Fruit fly (Drosophila melanogaster) whole organism, embryonic: ENCODE data around the gene Nplp3.

ENCODE experiments used
- Adf1 ChIP-seq: fragments of 200-800 bp; sonication (Bioruptor generic); IDR thresholded peaks from 2 replicates; pipeline ENCODE4 v1.3.6; 2022; ENCODE audit warnings: missing biosample characterization, missing genetic modification characterization
- Awh ChIP-seq: fragments of 200-800 bp; sonication (Bioruptor generic); IDR thresholded peaks from 2 replicates; pipeline ENCODE4, ENCODE4 v1.3.6; 2022; ENCODE audit warnings: missing biosample characterization, missing genetic modification characterization
- B-H2 ChIP-seq: fragments of 200-800 bp; sonication (Bioruptor generic); optimal IDR thresholded peaks from 2 replicates; lab custom pipeline; 2018; ENCODE audit warnings: missing biosample characterization, mild to moderate bottlenecking, missing genetic modification characterization
- CG10209 ChIP-seq: fragments of 200-800 bp; sonication (Bioruptor generic); optimal IDR thresholded peaks from 3 replicates; lab custom pipeline; 2017; ENCODE audit warnings: missing biosample characterization, mild to moderate bottlenecking, missing genetic modification characterization, missing genetic modification reagents
- CG12659 ChIP-seq: fragments of 200-800 bp; sonication (Bioruptor generic); optimal IDR thresholded peaks from 3 replicates; lab custom pipeline; 2017; ENCODE audit warnings: mild to moderate bottlenecking, missing biosample characterization, missing genetic modification reagents, missing genetic modification characterization
- CG12769 ChIP-seq: fragments of 200-800 bp; sonication (Bioruptor generic); optimal IDR thresholded peaks from 2 replicates; lab custom pipeline; 2019; ENCODE audit warnings: missing biosample characterization, mild to moderate bottlenecking, missing genetic modification characterization, moderate library complexity
- CG18476 ChIP-seq: fragments of 200-800 bp; sonication (Bioruptor generic); optimal IDR thresholded peaks from 2 replicates; lab custom pipeline; 2016; ENCODE audit warnings: missing biosample characterization, mild to moderate bottlenecking, missing genetic modification characterization
- CG3163 ChIP-seq: fragments of 200-800 bp; sonication (Bioruptor generic); optimal IDR thresholded peaks from 3 replicates; lab custom pipeline; 2016; ENCODE audit warnings: missing biosample characterization, missing genetic modification characterization
- CG33213 ChIP-seq: fragments of 200-800 bp; sonication (Bioruptor generic); optimal IDR thresholded peaks from 3 replicates; lab custom pipeline; 2016; ENCODE audit warnings: missing biosample characterization, missing genetic modification characterization
- CG33557 ChIP-seq: fragments of 200-800 bp; sonication (Bioruptor generic); optimal IDR thresholded peaks from 2 replicates; lab custom pipeline; 2019; ENCODE audit warnings: missing biosample characterization, mild to moderate bottlenecking, missing genetic modification characterization, moderate library complexity
- CG34422 ChIP-seq: fragments of 200-800 bp; sonication (Bioruptor generic); IDR thresholded peaks from 3 replicates; pipeline ENCODE4 v1.3.6; 2022; ENCODE audit warnings: missing biosample characterization, missing genetic modification characterization
- CG43689 ChIP-seq: fragments of 200-800 bp; sonication (Bioruptor generic); IDR thresholded peaks from 2 replicates; pipeline ENCODE4 v1.3.6; 2022; ENCODE audit warnings: missing biosample characterization, missing genetic modification characterization
- CG4820 ChIP-seq: fragments of 200-800 bp; sonication (Bioruptor generic); optimal IDR thresholded peaks from 3 replicates; lab custom pipeline; 2016; ENCODE audit warnings: missing biosample characterization, missing genetic modification characterization
- CG6654 ChIP-seq: fragments of 200-800 bp; sonication (Bioruptor generic); optimal IDR thresholded peaks from 2 replicates; lab custom pipeline; 2017; ENCODE audit warnings: missing biosample characterization, mild to moderate bottlenecking, missing genetic modification characterization
- CG6683 ChIP-seq: fragments of 200-800 bp; sonication (Bioruptor generic); optimal IDR thresholded peaks from 2 replicates; lab custom pipeline; 2017; ENCODE audit warnings: missing biosample characterization, mild to moderate bottlenecking, missing genetic modification characterization, missing genetic modification reagents
- CG7745 ChIP-seq: fragments of 200-800 bp; sonication (Bioruptor generic); optimal IDR thresholded peaks from 2 replicates; lab custom pipeline; 2018; ENCODE audit warnings: missing biosample characterization, mild to moderate bottlenecking, missing genetic modification characterization, moderate library complexity
- CG8388 ChIP-seq: fragments of 200-800 bp; sonication (Bioruptor generic); optimal IDR thresholded peaks from 2 replicates; lab custom pipeline; 2019; ENCODE audit warnings: missing biosample characterization, mild to moderate bottlenecking, missing genetic modification characterization, moderate library complexity
- CG9609 ChIP-seq: fragments of 200-800 bp; sonication (Bioruptor generic); optimal IDR thresholded peaks from 3 replicates; lab custom pipeline; 2016; ENCODE audit warnings: missing biosample characterization, missing genetic modification characterization
- CG9817 ChIP-seq: fragments of 200-800 bp; sonication (Bioruptor generic); optimal IDR thresholded peaks from 2 replicates; lab custom pipeline; 2018; ENCODE audit warnings: missing biosample characterization, mild to moderate bottlenecking, missing genetic modification characterization, moderate library complexity
- CkIIα-i1 ChIP-seq: fragments of 200-800 bp; sonication (Bioruptor generic); IDR thresholded peaks from 2 replicates; pipeline ENCODE4 v1.3.6; 2022; ENCODE audit warnings: missing biosample characterization, missing genetic modification characterization
- Dip2 ChIP-seq: fragments of 200-800 bp; sonication (Bioruptor generic); IDR thresholded peaks from 2 replicates; pipeline ENCODE4 v1.3.6; 2022; ENCODE audit warnings: missing biosample characterization, missing genetic modification characterization
- E2f2 ChIP-seq: fragments of 200-800 bp; sonication (Bioruptor generic); IDR thresholded peaks from 2 replicates; pipeline ENCODE4 v1.3.6; 2022; ENCODE audit warnings: missing biosample characterization, missing genetic modification characterization
- H15 ChIP-seq: fragments of 200-800 bp; sonication (Bioruptor generic); IDR thresholded peaks from 3 replicates; pipeline ENCODE4 v1.3.6; 2022; ENCODE audit warnings: missing biosample characterization, missing genetic modification characterization
- MTF-1 ChIP-seq: fragments of 200-800 bp; sonication (Bioruptor generic); optimal IDR thresholded peaks from 2 replicates; lab custom pipeline; 2018; ENCODE audit warnings: missing biosample characterization, mild to moderate bottlenecking, missing genetic modification characterization, borderline replicate concordance
- Mes4 ChIP-seq: fragments of 200-800 bp; sonication (Bioruptor generic); optimal IDR thresholded peaks from 2 replicates; lab custom pipeline; 2016; ENCODE audit warnings: missing biosample characterization, missing genetic modification characterization
- Opbp ChIP-seq: fragments of 200-800 bp; sonication (Bioruptor generic); IDR thresholded peaks from 3 replicates; pipeline ENCODE4 v1.3.6; 2022; ENCODE audit warnings: missing biosample characterization, missing genetic modification characterization; ENCODE audit not compliant: partially characterized antibody
- Pdp1 ChIP-seq, 2 experiments: fragments of 200-800 bp; sonication (Bioruptor generic); optimal IDR thresholded peaks; 3 replicates each; lab custom pipeline; 2016; ENCODE audit warnings: missing biosample characterization in 2 of 2, missing genetic modification characterization in 2 of 2, mild to moderate bottlenecking in 1 of 2, moderate library complexity in 1 of 2
- Sox100B ChIP-seq: fragments of 200-800 bp; sonication (Bioruptor generic); optimal IDR thresholded peaks from 3 replicates; lab custom pipeline; 2018; ENCODE audit warnings: missing biosample characterization, mild to moderate bottlenecking, missing genetic modification characterization
- Tbp ChIP-seq: fragments of >200 bp; optimal IDR thresholded peaks from 2 replicates; lab custom pipeline; 2018; ENCODE audit warnings: missing biosample characterization, missing genetic modification characterization
- ara ChIP-seq: fragments of 200-800 bp; sonication (Bioruptor generic); IDR thresholded peaks from 2 replicates; pipeline ENCODE4 v1.3.6; 2022; ENCODE audit warnings: missing biosample characterization, missing genetic modification characterization
- ase ChIP-seq: fragments of 200-800 bp; sonication (Bioruptor generic); IDR thresholded peaks from 3 replicates; pipeline ENCODE4 v1.3.6; 2022; ENCODE audit warnings: missing biosample characterization, missing genetic modification characterization
- cad ChIP-seq: fragments of >200 bp; optimal IDR thresholded peaks from 2 replicates; lab custom pipeline; 2017; ENCODE audit warnings: missing biosample characterization, missing genetic modification characterization
- croc ChIP-seq: fragments of 200-800 bp; sonication (Bioruptor generic); conservative IDR thresholded peaks from 3 replicates; pipeline ENCODE4 v1.3.6; 2022; ENCODE audit warnings: missing biosample characterization, missing genetic modification characterization
- disco-r ChIP-seq: fragments of 200-800 bp; sonication (Bioruptor generic); optimal IDR thresholded peaks from 2 replicates; lab custom pipeline; 2016; ENCODE audit warnings: missing biosample characterization, missing genetic modification characterization
- esg ChIP-seq: fragments of 200-800 bp; sonication (Bioruptor generic); conservative IDR thresholded peaks from 2 replicates; pipeline ENCODE4 v1.3.6; 2022; ENCODE audit warnings: missing biosample characterization, missing genetic modification characterization
- fd64A ChIP-seq: fragments of 200-800 bp; sonication (Bioruptor generic); optimal IDR thresholded peaks from 3 replicates; lab custom pipeline; 2018; ENCODE audit warnings: missing biosample characterization, mild to moderate bottlenecking, missing genetic modification characterization
- fd96Cb ChIP-seq: fragments of 200-800 bp; sonication (Bioruptor generic); optimal IDR thresholded peaks from 2 replicates; lab custom pipeline; 2018; ENCODE audit warnings: missing biosample characterization, mild to moderate bottlenecking, missing genetic modification characterization, moderate library complexity
- grn ChIP-seq: fragments of 200-800 bp; sonication (Bioruptor generic); optimal IDR thresholded peaks from 3 replicates; lab custom pipeline; 2017; ENCODE audit warnings: missing biosample characterization, missing genetic modification characterization
- gsb ChIP-seq: fragments of 200-800 bp; sonication (Bioruptor generic); IDR thresholded peaks from 2 replicates; pipeline ENCODE4 v1.3.6; 2022; ENCODE audit warnings: missing biosample characterization, missing genetic modification characterization
- inv ChIP-seq: fragments of 200-800 bp; sonication (Bioruptor generic); IDR thresholded peaks from 2 replicates; pipeline ENCODE4 v1.3.6; 2022; ENCODE audit warnings: missing biosample characterization, missing genetic modification characterization; ENCODE audit not compliant: partially characterized antibody
- luna ChIP-seq: fragments of 200-800 bp; sonication (Bioruptor generic); optimal IDR thresholded peaks from 2 replicates; lab custom pipeline; 2016; ENCODE audit warnings: missing biosample characterization, missing genetic modification characterization
- onecut ChIP-seq: fragments of 200-800 bp; sonication (Bioruptor generic); IDR thresholded peaks from 2 replicates; pipeline ENCODE4 v1.3.6; 2022; ENCODE audit warnings: missing biosample characterization, missing genetic modification characterization
- pzg ChIP-seq: fragments of 200-800 bp; sonication (Bioruptor generic); optimal IDR thresholded peaks from 3 replicates; lab custom pipeline; 2018; ENCODE audit warnings: missing biosample characterization, mild to moderate bottlenecking, missing genetic modification characterization, moderate library complexity
- sqz ChIP-seq: fragments of 200-800 bp; sonication (Bioruptor generic); optimal IDR thresholded peaks from 3 replicates; lab custom pipeline; 2018; ENCODE audit warnings: missing biosample characterization, mild to moderate bottlenecking, missing genetic modification characterization
- stwl ChIP-seq: fragments of 200-800 bp; sonication (Bioruptor generic); optimal IDR thresholded peaks from 3 replicates; lab custom pipeline; 2018; ENCODE audit warnings: missing biosample characterization, mild to moderate bottlenecking, missing genetic modification characterization, moderate library complexity
- tll ChIP-seq, 2 experiments: fragments of 200-800 bp in 1 of 2; fragments of >200 bp in 1 of 2; sonication (Bioruptor generic) in 1 of 2; optimal IDR thresholded peaks; 2 replicates each; lab custom pipeline; 2017 to 2019; ENCODE audit warnings: missing biosample characterization in 2 of 2, missing genetic modification characterization in 2 of 2, mild to moderate bottlenecking in 1 of 2, moderate library complexity in 1 of 2
- toy ChIP-seq: fragments of 200-800 bp; sonication (Bioruptor generic); IDR thresholded peaks from 2 replicates; pipeline ENCODE4 v1.3.6; 2022; ENCODE audit warnings: missing biosample characterization, missing genetic modification characterization
- unc-4 ChIP-seq: fragments of 200-800 bp; sonication (Bioruptor generic); IDR thresholded peaks from 2 replicates; pipeline ENCODE4 v1.3.6; 2022; ENCODE audit warnings: missing biosample characterization, missing genetic modification characterization; ENCODE audit not compliant: partially characterized antibody
- vfl ChIP-seq: fragments of 200-800 bp; sonication (Bioruptor generic); optimal IDR thresholded peaks from 2 replicates; lab custom pipeline; 2016; ENCODE audit warnings: missing biosample characterization, missing genetic modification characterization
- yki ChIP-seq: fragments of >200 bp; optimal IDR thresholded peaks from 3 replicates; lab custom pipeline; 2018

The Nplp3 gene

DNA sequence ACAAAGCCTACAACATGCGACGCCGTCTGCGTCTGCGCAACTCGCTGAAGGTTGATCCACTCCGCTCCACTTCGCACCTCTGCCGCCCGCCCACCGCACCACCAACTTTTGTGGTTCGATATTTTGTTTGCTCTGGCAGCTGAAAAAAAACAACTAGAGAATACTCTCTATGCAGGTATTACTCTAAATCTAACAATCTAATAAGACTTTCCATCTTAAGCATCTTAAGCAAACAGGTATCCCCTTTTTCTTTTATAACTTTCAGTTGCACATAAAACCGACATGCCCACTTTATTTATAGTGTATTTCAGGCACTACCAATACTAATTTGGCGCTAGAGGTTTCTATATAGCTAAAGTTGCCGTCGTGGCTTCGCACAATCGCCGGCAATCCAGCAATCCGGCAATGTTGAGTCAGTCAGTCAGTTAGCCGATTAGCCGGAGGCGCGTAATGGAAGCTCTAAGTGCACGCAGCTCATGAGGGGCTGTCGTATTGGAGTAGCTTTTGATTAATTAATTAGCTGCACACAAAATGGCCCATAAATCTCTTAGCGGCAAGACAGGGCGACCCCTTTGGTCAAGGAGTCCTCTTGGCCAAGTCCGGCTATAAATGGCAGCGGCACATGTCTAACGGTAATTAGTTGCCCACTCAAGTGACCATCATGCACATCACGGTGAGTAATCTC, 10.5 kb downstream of the Nplp3 start, which contains the start of gene CG13058 (continued):
- TF ChIP-seq H15 (GFP tag; lab: Robert Waterston, UW) (no peak), yki (lab: Kevin White, UChicago) (no peak), B-H2 (GFP tag; lab: Kevin White, UChicago) (no peak), CG12769 (tag; lab: Kevin White, UChicago) (peak; percentile 84), inv (GFP tag; lab: Robert Waterston, UW) (no peak), Tbp (GFP tag; lab: Kevin White, UChicago) (no peak), CG10209 (GFP tag; lab: Kevin White, UChicago) (peak; percentile 55), CG9817 (peak; percentile 71), luna (GFP tag; lab: Kevin White, UChicago) (no peak), CG33213 (GFP tag; lab: Kevin White, UChicago) (no peak), cad (GFP tag; lab: Kevin White, UChicago) (no peak), Mes4 (GFP tag; lab: Kevin White, UChicago) (peak; percentile 25), CG7745 (no peak), E2f2 (GFP tag; lab: Robert Waterston, UW) (peak; percentile 56), fd96Cb (tag; lab: Kevin White, UChicago) (peak; percentile 60), ara (GFP tag; lab: Robert Waterston, UW) (no peak), croc (GFP tag; lab: Robert Waterston, UW) (no peak), fd64A (GFP tag; lab: Kevin White, UChicago) (no peak), Pdp1 (GFP tag; optimal IDR thresholded peaks at IDR 0.05; lab: Kevin White, UChicago) (no peak), CG6654 (no peak), MTF-1 (GFP tag; lab: Kevin White, UChicago) (peak; percentile 7), tll (GFP tag; optimal IDR thresholded peaks at IDR 0.05; lab: Kevin White, UChicago) (no peak), CG34422 (0 out of 3 replicates have a peak, but pooled peaks have one; percentile 10), CG9609 (GFP tag; lab: Kevin White, UChicago) (peak; percentile 61), Awh (GFP tag; lab: Robert Waterston, UW) (no peak), CG43689 (peak; percentile 52; the same call in 1 of the 2 replicates), CkIIα-i1 (GFP tag; lab: Robert Waterston, UW) (no peak), gsb (GFP tag; lab: Robert Waterston, UW) (peak; percentile 52; the same call in 1 of the 2 replicates), onecut (peak; percentile 30; the same call in 1 of the 2 replicates), disco-r (GFP tag; lab: Kevin White, UChicago) (peak; percentile 13), ase (GFP tag; lab: Robert Waterston, UW) (no peak), CG12659 (GFP tag; lab: Kevin White, UChicago) (peak; percentile 70), sqz (no peak), Sox100B (GFP tag; lab: Kevin White, UChicago) (peak; percentile 53), CG4820 (GFP tag; lab: Kevin White, UChicago) (peak; percentile 57), pzg (GFP tag; lab: Kevin White, UChicago) (no peak), CG3163 (no peak), grn (no peak), toy (GFP tag; lab: Robert Waterston, UW) (no peak), Opbp (GFP tag; lab: Robert Waterston, UW) (no peak), CG33557 (no peak), Adf1 (GFP tag; lab: Robert Waterston, UW) (peak; percentile 46), Dip2 (no peak), unc-4 (no peak), esg (GFP tag; lab: Robert Waterston, UW) (peak; percentile 81), CG8388 (GFP tag; lab: Kevin White, UChicago) (no peak), CG6683 (GFP tag; lab: Kevin White, UChicago) (no peak), stwl (tag; lab: Kevin White, UChicago) (no peak), vfl (GFP tag; lab: Kevin White, UChicago) (peak; percentile 14), CG18476 (GFP tag; lab: Kevin White, UChicago) (peak; percentile 14)
